Fruit fly (Drosophila melanogaster) whole organism, embryonic: ENCODE data around the gene CG42764.

Experiments
- CG10147 ChIP-seq: fragments of 200-800 bp; sonication (Bioruptor generic); optimal IDR thresholded peaks from 2 replicates; lab custom pipeline; 2019; ENCODE audit warnings: missing biosample characterization, mild to moderate bottlenecking, missing genetic modification characterization, moderate library complexity
- CG10366 ChIP-seq: fragments of 200-800 bp; sonication (Bioruptor generic); IDR thresholded peaks from 2 replicates; pipeline ENCODE4 v1.3.6; 2022; ENCODE audit warnings: missing biosample characterization, missing genetic modification characterization
- CG10431 ChIP-seq: fragments of 200-800 bp; sonication (Bioruptor generic); optimal IDR thresholded peaks from 3 replicates; lab custom pipeline; 2018; ENCODE audit warnings: missing biosample characterization, mild to moderate bottlenecking, missing genetic modification characterization
- CG11093 ChIP-seq: fragments of 200-800 bp; sonication (Bioruptor generic); IDR thresholded peaks from 3 replicates; pipeline ENCODE4 v1.3.6; 2022; ENCODE audit warnings: missing biosample characterization, missing genetic modification characterization
- CG12104 ChIP-seq: fragments of 200-800 bp; sonication (Bioruptor generic); optimal IDR thresholded peaks from 3 replicates; lab custom pipeline; 2016; ENCODE audit warnings: missing biosample characterization, missing genetic modification characterization
- CG1529 ChIP-seq: fragments of 200-800 bp; sonication (Bioruptor generic); optimal IDR thresholded peaks from 3 replicates; lab custom pipeline; 2018; ENCODE audit warnings: missing biosample characterization, missing genetic modification characterization
- CG15601 ChIP-seq: fragments of 200-800 bp; sonication (Bioruptor generic); optimal IDR thresholded peaks from 3 replicates; lab custom pipeline; 2019; ENCODE audit warnings: missing biosample characterization, mild to moderate bottlenecking, missing genetic modification characterization, moderate library complexity
- CG17568 ChIP-seq: fragments of 200-800 bp; sonication (Bioruptor generic); optimal IDR thresholded peaks from 2 replicates; lab custom pipeline; 2018; ENCODE audit warnings: missing biosample characterization, mild to moderate bottlenecking, missing genetic modification characterization, moderate library complexity
- CG2199 ChIP-seq: fragments of 200-800 bp; sonication (Bioruptor generic); IDR thresholded peaks from 3 replicates; pipeline ENCODE4 v1.3.6; 2022; ENCODE audit warnings: missing biosample characterization, missing genetic modification characterization
- CG3407 ChIP-seq: fragments of 200-800 bp; sonication (Bioruptor generic); optimal IDR thresholded peaks from 2 replicates; lab custom pipeline; 2018; ENCODE audit warnings: missing biosample characterization, mild to moderate bottlenecking, missing genetic modification characterization
- CG4617 ChIP-seq: fragments of 200-800 bp; sonication (Bioruptor generic); optimal IDR thresholded peaks from 3 replicates; lab custom pipeline; 2016; ENCODE audit warnings: missing biosample characterization, missing genetic modification characterization, borderline replicate concordance
- CG6765 ChIP-seq: fragments of 200-800 bp; sonication (Bioruptor generic); optimal IDR thresholded peaks from 3 replicates; lab custom pipeline; 2017; ENCODE audit warnings: missing biosample characterization, mild to moderate bottlenecking, missing genetic modification characterization
- CG6854 ChIP-seq: fragments of 200-800 bp; sonication (Bioruptor generic); optimal IDR thresholded peaks from 3 replicates; lab custom pipeline; 2017; ENCODE audit warnings: missing biosample characterization, mild to moderate bottlenecking, missing genetic modification characterization
- CG7271 ChIP-seq: fragments of 200-800 bp; sonication (Bioruptor generic); optimal IDR thresholded peaks from 2 replicates; lab custom pipeline; 2018; ENCODE audit warnings: missing biosample characterization, mild to moderate bottlenecking, missing genetic modification characterization, moderate library complexity
- CG8290 ChIP-seq, 3 experiments: fragments of 200-800 bp; sonication (Bioruptor generic); optimal IDR thresholded peaks; 2 replicates each; lab custom pipeline; 2016 to 2019; ENCODE audit warnings: missing biosample characterization in 3 of 3, missing genetic modification characterization in 3 of 3, mild to moderate bottlenecking in 2 of 3, moderate library complexity in 1 of 3
- CG8924 ChIP-seq: fragments of 200-800 bp; optimal IDR thresholded peaks from 3 replicates; lab custom pipeline; 2019; ENCODE audit warnings: missing biosample characterization, mild to moderate bottlenecking, missing genetic modification characterization, moderate library complexity
- CG9215 ChIP-seq: fragments of 200-800 bp; sonication (Bioruptor generic); IDR thresholded peaks from 2 replicates; pipeline ENCODE4 v1.3.6; 2022; ENCODE audit warnings: missing biosample characterization, missing genetic modification characterization
- CG9797 ChIP-seq: fragments of 200-800 bp; sonication (Bioruptor generic); optimal IDR thresholded peaks from 3 replicates; lab custom pipeline; 2018; ENCODE audit warnings: missing biosample characterization, mild to moderate bottlenecking, missing genetic modification characterization
- Camta ChIP-seq: fragments of 200-800 bp; sonication (Bioruptor generic); optimal IDR thresholded peaks from 2 replicates; lab custom pipeline; 2016; ENCODE audit warnings: missing biosample characterization, missing genetic modification characterization
- Dbx ChIP-seq: fragments of 200-800 bp; sonication (Bioruptor generic); IDR thresholded peaks from 3 replicates; pipeline ENCODE4 v1.3.6; 2022; ENCODE audit warnings: missing biosample characterization, missing genetic modification characterization
- Doc2 ChIP-seq: fragments of 200-800 bp; sonication (Bioruptor generic); IDR thresholded peaks from 2 replicates; pipeline ENCODE4 v1.3.6; 2022; ENCODE audit warnings: missing biosample characterization, missing genetic modification characterization
- Gug ChIP-seq: fragments of 200-800 bp; sonication (Bioruptor generic); IDR thresholded peaks from 4 replicates; pipeline ENCODE4 v1.3.6; 2022; ENCODE audit warnings: missing biosample characterization, missing genetic modification characterization
- Hsf ChIP-seq: fragments of 200-800 bp; sonication (Bioruptor generic); optimal IDR thresholded peaks from 3 replicates; lab custom pipeline; 2016; ENCODE audit warnings: missing biosample characterization, missing genetic modification characterization
- NC2β ChIP-seq: fragments of 200-800 bp; sonication (Bioruptor generic); optimal IDR thresholded peaks from 2 replicates; lab custom pipeline; 2016; ENCODE audit warnings: missing biosample characterization, missing genetic modification characterization
- Pdp1 ChIP-seq, 2 experiments: fragments of 200-800 bp; sonication (Bioruptor generic); optimal IDR thresholded peaks; 3 replicates each; lab custom pipeline; 2016; ENCODE audit warnings: missing biosample characterization in 2 of 2, missing genetic modification characterization in 2 of 2, mild to moderate bottlenecking in 1 of 2, moderate library complexity in 1 of 2
- Scr ChIP-seq: fragments of 200-800 bp; sonication (Bioruptor generic); IDR thresholded peaks from 2 replicates; pipeline ENCODE4 v1.3.6; 2022; ENCODE audit warnings: missing biosample characterization, missing genetic modification characterization; ENCODE audit not compliant: partially characterized antibody
- Spps ChIP-seq: fragments of 200-800 bp; sonication (Bioruptor generic); optimal IDR thresholded peaks from 2 replicates; lab custom pipeline; 2018; ENCODE audit warnings: missing biosample characterization, mild to moderate bottlenecking, missing genetic modification characterization
- Taf1 ChIP-seq: fragments of 200-800 bp; sonication (Bioruptor generic); IDR thresholded peaks from 2 replicates; pipeline ENCODE4 v1.3.6; 2022; ENCODE audit warnings: missing biosample characterization, missing genetic modification characterization
- YL-1 ChIP-seq: fragments of 200-800 bp; sonication (Bioruptor generic); optimal IDR thresholded peaks from 3 replicates; lab custom pipeline; 2017; ENCODE audit warnings: missing biosample characterization, mild to moderate bottlenecking, missing genetic modification characterization
- aop ChIP-seq: fragments of 200-800 bp; sonication (Bioruptor generic); IDR thresholded peaks from 2 replicates; pipeline ENCODE4 v1.3.6; 2022; ENCODE audit warnings: missing biosample characterization, missing genetic modification characterization
- az2 ChIP-seq: fragments of 200-800 bp; sonication (Bioruptor generic); optimal IDR thresholded peaks from 3 replicates; lab custom pipeline; 2016; ENCODE audit warnings: missing biosample characterization, missing genetic modification characterization
- bsh ChIP-seq, 2 experiments: fragments of 200-800 bp; sonication (Bioruptor generic); optimal IDR thresholded peaks; 2 replicates each; lab custom pipeline; 2017 to 2018; ENCODE audit warnings: mild to moderate bottlenecking in 2 of 2, missing biosample characterization in 2 of 2, missing genetic modification characterization in 2 of 2, moderate library complexity in 1 of 2
- ftz-f1 ChIP-seq: fragments of 200-800 bp; sonication (Bioruptor generic); optimal IDR thresholded peaks from 2 replicates; lab custom pipeline; 2016; ENCODE audit warnings: missing biosample characterization, missing genetic modification characterization
- fu2 ChIP-seq: fragments of 200-800 bp; sonication (Bioruptor generic); optimal IDR thresholded peaks from 2 replicates; lab custom pipeline; 2016; ENCODE audit warnings: missing biosample characterization, missing genetic modification characterization
- grn ChIP-seq: fragments of 200-800 bp; sonication (Bioruptor generic); optimal IDR thresholded peaks from 3 replicates; lab custom pipeline; 2017; ENCODE audit warnings: missing biosample characterization, missing genetic modification characterization
- kah ChIP-seq: fragments of 200-800 bp; sonication (Bioruptor generic); optimal IDR thresholded peaks from 2 replicates; lab custom pipeline; 2018; ENCODE audit warnings: missing biosample characterization, mild to moderate bottlenecking, missing genetic modification characterization
- lilli ChIP-seq: fragments of 200-800 bp; sonication (Bioruptor generic); optimal IDR thresholded peaks from 3 replicates; lab custom pipeline; 2016; ENCODE audit warnings: missing biosample characterization, missing genetic modification characterization
- luna ChIP-seq: fragments of 200-800 bp; sonication (Bioruptor generic); optimal IDR thresholded peaks from 2 replicates; lab custom pipeline; 2016; ENCODE audit warnings: missing biosample characterization, missing genetic modification characterization
- mam ChIP-seq: fragments of 200-800 bp; sonication (Bioruptor generic); optimal IDR thresholded peaks from 3 replicates; lab custom pipeline; 2016; ENCODE audit warnings: missing biosample characterization, missing genetic modification characterization
- pan ChIP-seq, 4 experiments: fragments of >200 bp in 3 of 4; fragments of 200-800 bp in 1 of 4; sonication (Bioruptor generic) in 1 of 4; optimal IDR thresholded peaks in 3 of 4; IDR thresholded peaks in 1 of 4; 2 replicates each; pipeline versions ENCODE4 v1.3.6 to Lab custom; 2017 to 2022; ENCODE audit warnings: missing biosample characterization in 2 of 4, missing genetic modification characterization in 2 of 4, mixed read lengths in 1 of 4
- pb ChIP-seq: fragments of 200-800 bp; sonication (Bioruptor generic); optimal IDR thresholded peaks from 3 replicates; lab custom pipeline; 2016; ENCODE audit warnings: missing biosample characterization, missing genetic modification characterization
- pros ChIP-seq: fragments of 200-800 bp; sonication (Bioruptor generic); optimal IDR thresholded peaks from 3 replicates; lab custom pipeline; 2019; ENCODE audit warnings: missing biosample characterization, mild to moderate bottlenecking, missing genetic modification characterization, moderate library complexity
- rib ChIP-seq: fragments of 200-800 bp; sonication (Bioruptor generic); IDR thresholded peaks from 2 replicates; pipeline ENCODE4 v1.3.6; 2022; ENCODE audit warnings: missing biosample characterization, missing genetic modification characterization
- salm ChIP-seq: fragments of 200-800 bp; sonication (Bioruptor generic); optimal IDR thresholded peaks from 2 replicates; lab custom pipeline; 2018; ENCODE audit warnings: missing biosample characterization, mild to moderate bottlenecking, missing genetic modification characterization
- schlank ChIP-seq: fragments of 200-800 bp; sonication (Bioruptor generic); optimal IDR thresholded peaks from 2 replicates; lab custom pipeline; 2018; ENCODE audit warnings: missing biosample characterization, mild to moderate bottlenecking, missing genetic modification characterization
- sens ChIP-seq: fragments of 200-800 bp; sonication (Bioruptor generic); peaks from one replicate; lab custom pipeline; 2016; ENCODE audit warnings: missing biosample characterization, missing genetic modification characterization
- tgo ChIP-seq: fragments of 200-800 bp; sonication (Bioruptor generic); IDR thresholded peaks from 3 replicates; pipeline ENCODE4 v1.3.6; 2022; ENCODE audit warnings: missing biosample characterization, missing genetic modification characterization
- zen2 ChIP-seq: fragments of 200-800 bp; sonication (Bioruptor generic); IDR thresholded peaks from 3 replicates; pipeline ENCODE4 v1.3.6; 2022; ENCODE audit warnings: missing biosample characterization, missing genetic modification characterization; ENCODE audit not compliant: partially characterized antibody

The CG42764 gene

DNA sequence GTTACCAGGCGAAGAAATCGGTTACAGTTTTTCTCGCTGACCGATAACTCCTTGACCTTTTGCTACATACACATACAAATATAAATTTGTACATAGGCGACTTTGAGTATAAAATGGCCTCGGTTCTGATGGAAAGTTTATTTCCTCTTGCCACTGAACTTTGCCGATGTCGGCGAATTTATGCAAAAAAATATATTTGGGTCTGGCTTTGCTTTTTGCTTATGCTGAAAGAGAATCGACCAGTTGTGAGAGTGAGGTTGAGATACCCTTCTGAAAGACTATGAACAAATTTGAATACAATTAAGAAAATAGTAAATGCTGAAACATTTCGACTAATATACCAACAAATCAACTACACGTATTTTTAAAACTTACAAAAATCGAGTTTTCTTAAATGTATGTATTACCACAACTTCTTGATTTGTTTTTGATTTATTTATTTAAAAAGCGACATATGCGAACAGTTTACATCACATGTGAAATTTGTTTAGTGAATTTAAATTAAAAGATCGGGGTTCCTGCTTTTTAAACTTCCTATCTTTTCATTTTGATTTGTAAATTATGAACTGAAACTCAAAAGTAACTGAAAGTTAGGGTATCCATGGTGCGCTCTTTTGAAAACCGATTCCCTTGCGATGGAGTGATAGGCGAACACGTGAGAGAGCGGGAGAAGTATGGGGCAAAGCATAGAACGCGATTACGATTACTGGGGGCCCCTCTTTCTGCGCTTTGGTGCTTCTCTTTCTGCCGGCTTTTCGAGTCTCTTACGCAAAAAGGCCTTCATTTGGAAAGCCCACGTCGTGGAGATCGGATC, 43.5 kb upstream of the CG42764 start (continued):
- TF ChIP-seq CG8290 (GFP tag; optimal IDR thresholded peaks at IDR 0.05; lab: Kevin White, UChicago) = peak; percentile 1
- TF ChIP-seq CG8290 (tag; optimal IDR thresholded peaks at IDR 0.05; lab: Kevin White, UChicago) = no peak
- peak; percentile 76 for TF ChIP-seq Hsf (GFP tag; lab: Kevin White, UChicago)
- peak; percentile 97 for TF ChIP-seq sens
- peak; percentile 51 for TF ChIP-seq schlank (tag; lab: Kevin White, UChicago)
- no peak for TF ChIP-seq CG4617 (GFP tag; lab: Kevin White, UChicago)
- TF ChIP-seq Dbx = no peak
- TF ChIP-seq Camta (GFP tag; lab: Kevin White, UChicago) = peak; percentile 63
- TF ChIP-seq fu2 (GFP tag; lab: Kevin White, UChicago) = peak; percentile 58
- no peak for TF ChIP-seq luna (GFP tag; lab: Kevin White, UChicago)
- TF ChIP-seq CG10366 (GFP tag; lab: Robert Waterston, UW) = peak; percentile 23
- TF ChIP-seq CG7271 (tag; lab: Kevin White, UChicago) = no peak
- TF ChIP-seq lilli = peak; percentile 87
- peak; percentile 58 for TF ChIP-seq CG17568 (GFP tag; lab: Kevin White, UChicago)
- no peak for TF ChIP-seq pan (optimal IDR thresholded peaks at IDR 0.05; lab: Kevin White, UChicago)
- TF ChIP-seq pan (GFP tag; optimal IDR thresholded peaks at IDR 0.05 in 1 of 2, IDR thresholded peaks at IDR 0.05 in 1 of 2) = peak in 1 of 2 experiments; percentile 11
- peak; percentile 40 for TF ChIP-seq YL-1 (GFP tag; lab: Kevin White, UChicago)
- no peak for TF ChIP-seq CG9797 (GFP tag; lab: Kevin White, UChicago)
- peak; percentile 89 for TF ChIP-seq CG10147 (GFP tag; lab: Kevin White, UChicago)
- peak; percentile 56 for TF ChIP-seq Spps (tag; lab: Kevin White, UChicago)
- TF ChIP-seq pb (GFP tag; lab: Kevin White, UChicago) = peak; percentile 20
- no peak for TF ChIP-seq pros (GFP tag; lab: Kevin White, UChicago)
- peak; percentile 88 for TF ChIP-seq grn
- TF ChIP-seq NC2β (GFP tag; lab: Kevin White, UChicago) = no peak
- TF ChIP-seq Doc2 (GFP tag; lab: Robert Waterston, UW) = no peak
- no peak for TF ChIP-seq Scr (GFP tag; lab: Robert Waterston, UW)
- TF ChIP-seq salm (tag; lab: Kevin White, UChicago) = peak; percentile 43
- TF ChIP-seq kah (GFP tag; lab: Kevin White, UChicago) = peak; percentile 35
- peak; percentile 69 for TF ChIP-seq az2 (GFP tag; lab: Kevin White, UChicago)
- TF ChIP-seq Gug (GFP tag; lab: Robert Waterston, UW) = no peak
- TF ChIP-seq CG9215 (GFP tag; lab: Robert Waterston, UW) = peak; percentile 48
- peak; percentile 64 for TF ChIP-seq mam (GFP tag; lab: Kevin White, UChicago)
- peak; percentile 90 for TF ChIP-seq CG8924 (tag; lab: Kevin White, UChicago)
- peak; percentile 60 for TF ChIP-seq CG1529
- no peak for TF ChIP-seq rib (GFP tag; lab: Robert Waterston, UW)
- TF ChIP-seq CG6765 (GFP tag; lab: Kevin White, UChicago) = peak; percentile 80
- TF ChIP-seq ftz-f1 (GFP tag; lab: Kevin White, UChicago) = no peak
- TF ChIP-seq CG12104 (GFP tag; lab: Kevin White, UChicago) = peak; percentile 77
- no peak for TF ChIP-seq CG2199 (GFP tag; lab: Robert Waterston, UW)
- TF ChIP-seq tgo = peak; percentile 54; the same call in 1 of the 3 replicates
- TF ChIP-seq Pdp1 (GFP tag; optimal IDR thresholded peaks at IDR 0.05; lab: Kevin White, UChicago) = peak; percentile 66 to 89
- peak; percentile 55 for TF ChIP-seq CG3407 (GFP tag; lab: Kevin White, UChicago)
- TF ChIP-seq CG10431 = peak; percentile 60
- peak; percentile 67 for TF ChIP-seq CG6854 (GFP tag; lab: Kevin White, UChicago)
- TF ChIP-seq aop (GFP tag; lab: Robert Waterston, UW) = no peak
- TF ChIP-seq CG15601 (tag; lab: Kevin White, UChicago) = peak; percentile 74
- no peak for TF ChIP-seq zen2
- no peak for TF ChIP-seq Taf1 (GFP tag; lab: Robert Waterston, UW)
- TF ChIP-seq bsh (GFP tag; optimal IDR thresholded peaks at IDR 0.05; lab: Kevin White, UChicago) = peak; percentile 69 to 82
- TF ChIP-seq CG11093 (GFP tag; lab: Robert Waterston, UW) = no peak
